Worm (Caenorhabditis elegans): ENCODE results near the gene rgs-10.

DNA sequence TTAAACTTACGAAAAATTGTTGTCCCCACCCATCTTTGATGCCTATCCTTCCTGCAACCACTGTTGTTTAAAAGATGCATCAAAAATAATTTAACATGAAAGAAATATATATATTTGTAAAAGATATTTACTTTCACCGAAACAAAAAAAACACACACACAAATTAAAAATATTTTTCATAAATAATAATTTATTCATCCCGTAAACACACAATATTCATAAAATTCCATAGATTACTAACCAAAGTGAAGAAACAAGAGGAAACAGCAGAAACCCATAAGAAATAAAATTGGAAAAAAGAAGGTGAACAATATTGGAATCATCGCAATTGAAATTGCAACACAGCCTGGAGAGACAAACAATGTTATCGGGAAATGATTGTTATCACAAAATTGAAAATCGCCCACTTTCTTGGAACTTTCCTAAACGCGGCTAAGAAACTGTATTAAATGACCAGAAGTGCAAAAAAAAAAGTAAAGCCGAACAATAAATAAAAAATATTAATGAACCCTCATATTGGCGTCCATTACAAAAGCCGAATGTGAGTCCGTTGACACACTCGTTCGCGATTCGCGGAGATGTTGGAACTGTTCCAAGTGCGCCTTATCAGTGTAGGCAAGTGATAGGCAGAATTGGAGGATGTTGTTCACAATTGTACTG, 41.5 kb downstream of the rgs-10 start, which contains the start of gene slc-25A18.1:
- TF ChIP-seq Y48G9A.11 (GFP tag; IDR thresholded peaks at IDR 0.05), result no peak
- no peak for TF ChIP-seq hmg-1.1 (GFP tag; IDR thresholded peaks at IDR 0.05)
- TF ChIP-seq spr-3 (GFP tag; optimal IDR thresholded peaks at IDR 0.05), result no peak
- no peak for TF ChIP-seq php-3 (GFP tag; IDR thresholded peaks at IDR 0.05)
- TF ChIP-seq hif-1 (tag; optimal IDR thresholded peaks at IDR 0.05), result no peak
- TF ChIP-seq hlh-30 (tag; optimal IDR thresholded peaks at IDR 0.05; ENCODE audit: insufficient read depth), result no peak
- no peak for TF ChIP-seq lin-15B (tag; optimal IDR thresholded peaks at IDR 0.05)
- TF ChIP-seq ama-1 (optimal IDR thresholded peaks at IDR 0.05), result no peak
- no peak for TF ChIP-seq zag-1 (tag; optimal IDR thresholded peaks at IDR 0.05)
- no peak for TF ChIP-seq nhr-77 (tag; optimal IDR thresholded peaks at IDR 0.05)
- TF ChIP-seq ceh-82 (tag; optimal IDR thresholded peaks at IDR 0.05), result no peak
- TF ChIP-seq nhr-28 (tag; optimal IDR thresholded peaks at IDR 0.05), result no peak
- TF ChIP-seq nhr-237 (tag; optimal IDR thresholded peaks at IDR 0.05), result no peak
